Worm (Caenorhabditis elegans) whole organism, L1 larva: ENCODE data around the gene ZK652.8.

Source experiments
- C16A3.4 ChIP-seq: fragments of 150-350 bp; optimal IDR thresholded peaks from 2 replicates; lab custom pipeline; 2014; ENCODE audit warnings: missing biosample characterization, missing genetic modification characterization
- F16B12.6 ChIP-seq: fragments of 150-350 bp; optimal IDR thresholded peaks from 2 replicates; lab custom pipeline; 2014; ENCODE audit warnings: missing biosample characterization, missing genetic modification characterization
- Y116A8C.19 ChIP-seq: sonication (generic microtip); optimal IDR thresholded peaks from 2 replicates; lab custom pipeline; 2016; ENCODE audit warnings: missing compliant biosample characterization, missing genetic modification characterization, borderline replicate concordance
- aly-2 ChIP-seq: fragments of 150-350 bp; optimal IDR thresholded peaks from 2 replicates; lab custom pipeline; 2014; ENCODE audit warnings: missing biosample characterization, missing genetic modification characterization
- blmp-1 ChIP-seq: fragments of 150-350 bp; optimal IDR thresholded peaks from 2 replicates; lab custom pipeline; 2014; ENCODE audit warnings: missing biosample characterization, missing genetic modification characterization
- ceh-63 ChIP-seq: fragments of 200-800 bp; sonication (Bioruptor generic); optimal IDR thresholded peaks from 2 replicates; lab custom pipeline; 2018; ENCODE audit warnings: mild to moderate bottlenecking, missing genetic modification characterization, missing compliant biosample characterization
- ceh-8 ChIP-seq: fragments of 200-800 bp; sonication (Bioruptor generic); optimal IDR thresholded peaks from 2 replicates; lab custom pipeline; 2018; ENCODE audit warnings: mild to moderate bottlenecking, missing genetic modification characterization, moderate library complexity, missing compliant biosample characterization
- efl-1 ChIP-seq, 4 experiments: fragments of 150-350 bp; optimal IDR thresholded peaks in 3 of 4; peaks in 1 of 4; 1 replicate in 1 of 4; 2 replicates in 3 of 4; lab custom pipeline; 2014; ENCODE audit warnings: missing biosample characterization in 2 of 4, missing genetic modification characterization in 2 of 4, missing genetic modification reagents in 2 of 4
- egl-13 ChIP-seq: sonication (generic microtip); optimal IDR thresholded peaks from 2 replicates; lab custom pipeline; 2016; ENCODE audit warnings: missing genotype, missing genetic modification reagents, missing genetic modification characterization, missing compliant biosample characterization
- elt-3 ChIP-seq, 6 experiments: fragments of 150-350 bp in 1 of 6; sonication (generic microtip); optimal IDR thresholded peaks; 2 replicates each; lab custom pipeline; 2017 to 2018; ENCODE audit warnings: missing biosample characterization in 6 of 6, missing genetic modification characterization in 6 of 6, inconsistent platforms in 1 of 6
- ets-5 ChIP-seq: fragments of 200-800 bp; sonication (Bioruptor generic); IDR thresholded peaks from 2 replicates; pipeline ENCODE4 v1.3.6; 2022; ENCODE audit warnings: missing genetic modification characterization, missing compliant biosample characterization
- fkh-10 ChIP-seq: sonication (generic microtip); optimal IDR thresholded peaks from 2 replicates; lab custom pipeline; 2017; ENCODE audit warnings: missing biosample characterization, missing genetic modification reagents, missing genetic modification characterization
- fkh-4 ChIP-seq: sonication (generic microtip); optimal IDR thresholded peaks from 2 replicates; lab custom pipeline; 2016; ENCODE audit warnings: missing compliant biosample characterization, missing genetic modification characterization, borderline replicate concordance
- fkh-8 ChIP-seq: sonication (generic microtip); optimal IDR thresholded peaks from 2 replicates; lab custom pipeline; 2016; ENCODE audit warnings: mild to moderate bottlenecking, missing genetic modification characterization, missing compliant biosample characterization
- hlh-17 ChIP-seq: fragments of 200-800 bp; sonication (Bioruptor generic); optimal IDR thresholded peaks from 2 replicates; lab custom pipeline; 2018; ENCODE audit warnings: missing genetic modification characterization, mild to moderate bottlenecking, missing compliant biosample characterization, moderate library complexity, borderline replicate concordance
- hlh-4 ChIP-seq: sonication (generic microtip); optimal IDR thresholded peaks from 2 replicates; lab custom pipeline; 2016; ENCODE audit warnings: mild to moderate bottlenecking, missing genetic modification characterization, missing compliant biosample characterization
- hpl-2 ChIP-seq: fragments of 150-350 bp; optimal IDR thresholded peaks from 2 replicates; lab custom pipeline; 2014; ENCODE audit warnings: missing biosample characterization, missing genetic modification reagents, missing genetic modification characterization
- irx-1 ChIP-seq: sonication (generic microtip); optimal IDR thresholded peaks from 2 replicates; lab custom pipeline; 2016; ENCODE audit warnings: missing genetic modification characterization, missing compliant biosample characterization
- isw-1 ChIP-seq: fragments of 200-800 bp; sonication (Bioruptor generic); IDR thresholded peaks from 2 replicates; pipeline ENCODE4 v1.3.6; 2022; ENCODE audit warnings: missing genetic modification characterization, missing compliant biosample characterization
- jun-1 ChIP-seq: fragments of 150-350 bp; optimal IDR thresholded peaks from 2 replicates; lab custom pipeline; 2014; ENCODE audit warnings: missing biosample characterization, missing genetic modification reagents, missing genetic modification characterization
- lin-13 ChIP-seq: fragments of 150-350 bp; optimal IDR thresholded peaks from 2 replicates; lab custom pipeline; 2014; ENCODE audit warnings: missing biosample characterization, missing genetic modification reagents, missing genetic modification characterization
- lin-39 ChIP-seq: fragments of 150-350 bp; optimal IDR thresholded peaks from 2 replicates; lab custom pipeline; 2014; ENCODE audit warnings: missing biosample characterization, missing genetic modification reagents, missing genetic modification characterization
- lir-3 ChIP-seq: sonication (generic microtip); optimal IDR thresholded peaks from 2 replicates; lab custom pipeline; 2016; ENCODE audit warnings: mild to moderate bottlenecking, missing genetic modification characterization, moderate library complexity, missing compliant biosample characterization; ENCODE audit not compliant: poor library complexity
- lsy-2 ChIP-seq, 2 experiments: fragments of 150-350 bp; optimal IDR thresholded peaks; 2 replicates each; lab custom pipeline; 2014; ENCODE audit warnings: missing biosample characterization in 2 of 2, missing genetic modification characterization in 2 of 2
- mab-9 ChIP-seq: fragments of 200-800 bp; sonication (Bioruptor generic); IDR thresholded peaks from 2 replicates; pipeline ENCODE4 v1.3.6; 2022; ENCODE audit warnings: missing genetic modification reagents, missing genetic modification characterization, missing compliant biosample characterization
- mef-2 ChIP-seq: fragments of 150-350 bp; optimal IDR thresholded peaks from 2 replicates; lab custom pipeline; 2014; ENCODE audit warnings: missing biosample characterization, missing genetic modification characterization
- nhr-12 ChIP-seq: sonication (generic microtip); optimal IDR thresholded peaks from 2 replicates; lab custom pipeline; 2017; ENCODE audit warnings: missing biosample characterization, missing genetic modification characterization
- nhr-19 ChIP-seq: fragments of 200-800 bp; sonication (Bioruptor generic); conservative IDR thresholded peaks from 2 replicates; pipeline ENCODE4 v1.3.6; 2022; ENCODE audit warnings: missing genetic modification characterization, missing compliant biosample characterization
- nhr-20 ChIP-seq: sonication (generic microtip); optimal IDR thresholded peaks from 2 replicates; lab custom pipeline; 2016; ENCODE audit warnings: mild to moderate bottlenecking, missing genetic modification characterization, missing compliant biosample characterization
- nhr-237 ChIP-seq: fragments of 150-350 bp; optimal IDR thresholded peaks from 2 replicates; lab custom pipeline; 2014; ENCODE audit warnings: missing biosample characterization, missing genetic modification characterization
- nhr-28 ChIP-seq: fragments of 150-350 bp; optimal IDR thresholded peaks from 2 replicates; lab custom pipeline; 2014; ENCODE audit warnings: missing biosample characterization, missing genetic modification characterization
- nhr-47 ChIP-seq: sonication (generic microtip); optimal IDR thresholded peaks from 2 replicates; lab custom pipeline; 2016; ENCODE audit warnings: mild to moderate bottlenecking, missing genetic modification characterization, moderate library complexity, missing compliant biosample characterization
- nhr-71 ChIP-seq: sonication (generic microtip); optimal IDR thresholded peaks from 2 replicates; lab custom pipeline; 2016; ENCODE audit warnings: mild to moderate bottlenecking, missing genetic modification characterization, moderate library complexity, missing compliant biosample characterization
- nhr-76 ChIP-seq: sonication (generic microtip); optimal IDR thresholded peaks from 2 replicates; lab custom pipeline; 2017; ENCODE audit warnings: missing biosample characterization, missing genetic modification characterization
- nhr-90 ChIP-seq: sonication (generic microtip); optimal IDR thresholded peaks from 2 replicates; lab custom pipeline; 2016; ENCODE audit warnings: mild to moderate bottlenecking, missing genetic modification characterization, missing compliant biosample characterization; ENCODE audit not compliant: poor library complexity
- pag-3 ChIP-seq: sonication (generic microtip); optimal IDR thresholded peaks from 2 replicates; lab custom pipeline; 2017; ENCODE audit warnings: missing genetic modification characterization, mild to moderate bottlenecking, missing compliant biosample characterization, antibody characterized with exemption, borderline replicate concordance; ENCODE audit not compliant: insufficient read depth
- pqm-1 ChIP-seq: sonication (generic microtip); optimal IDR thresholded peaks from 3 replicates; lab custom pipeline; 2017; ENCODE audit warnings: missing biosample characterization, missing genetic modification characterization
- rnt-1 ChIP-seq: sonication (generic microtip); optimal IDR thresholded peaks from 2 replicates; lab custom pipeline; 2016; ENCODE audit warnings: mild to moderate bottlenecking, missing genetic modification characterization, moderate library complexity, missing compliant biosample characterization
- skn-1 ChIP-seq: fragments of 150-350 bp; optimal IDR thresholded peaks from 2 replicates; lab custom pipeline; 2014; ENCODE audit warnings: missing biosample characterization, missing genetic modification characterization
- snu-23 ChIP-seq: sonication (generic microtip); optimal IDR thresholded peaks from 2 replicates; lab custom pipeline; 2016; ENCODE audit warnings: missing genetic modification characterization, missing compliant biosample characterization
- sup-37 ChIP-seq: fragments of 200-800 bp; sonication (Bioruptor generic); optimal IDR thresholded peaks from 2 replicates; lab custom pipeline; 2018; ENCODE audit warnings: mild to moderate bottlenecking, missing genetic modification characterization, missing compliant biosample characterization
- tbx-2 ChIP-seq: sonication (generic microtip); optimal IDR thresholded peaks from 2 replicates; lab custom pipeline; 2016; ENCODE audit warnings: missing genetic modification characterization, missing compliant biosample characterization
- tlp-1 ChIP-seq: fragments of 150-350 bp; optimal IDR thresholded peaks from 2 replicates; lab custom pipeline; 2014; ENCODE audit warnings: missing biosample characterization, missing genetic modification characterization
- unc-130 ChIP-seq: fragments of 150-350 bp; optimal IDR thresholded peaks from 2 replicates; lab custom pipeline; 2017; ENCODE audit warnings: missing biosample characterization, missing genetic modification characterization, inconsistent platforms
- unc-30 ChIP-seq: sonication (generic microtip); optimal IDR thresholded peaks from 2 replicates; lab custom pipeline; 2017; ENCODE audit warnings: missing biosample characterization, missing genetic modification characterization
- unc-62 ChIP-seq: fragments of 150-350 bp; optimal IDR thresholded peaks from 2 replicates; lab custom pipeline; 2014; ENCODE audit warnings: missing biosample characterization, missing genetic modification reagents, missing genetic modification characterization
- unc-86 ChIP-seq: sonication (generic microtip); optimal IDR thresholded peaks from 2 replicates; lab custom pipeline; 2016; ENCODE audit warnings: missing genetic modification characterization, missing compliant biosample characterization
- unc-98 ChIP-seq: fragments of 200-800 bp; sonication (Bioruptor generic); IDR thresholded peaks from 2 replicates; pipeline ENCODE4 v1.3.6; 2022; ENCODE audit warnings: missing genetic modification characterization, missing compliant biosample characterization
- xbp-1 ChIP-seq: sonication (generic microtip); optimal IDR thresholded peaks from 2 replicates; lab custom pipeline; 2016; ENCODE audit warnings: missing genetic modification characterization, missing compliant biosample characterization
- zag-1 ChIP-seq: fragments of 150-350 bp; optimal IDR thresholded peaks from 2 replicates; lab custom pipeline; 2014; ENCODE audit warnings: missing biosample characterization, missing genetic modification characterization
- zip-4 ChIP-seq: fragments of 200-800 bp; sonication (Bioruptor generic); optimal IDR thresholded peaks from 2 replicates; lab custom pipeline; 2018; ENCODE audit warnings: mild to moderate bottlenecking, missing genetic modification characterization, moderate library complexity, missing compliant biosample characterization
- ztf-4 ChIP-seq: fragments of 150-350 bp; optimal IDR thresholded peaks from 2 replicates; lab custom pipeline; 2014; ENCODE audit warnings: missing biosample characterization, missing genetic modification characterization

Gene ZK652.8

ce11 chrIII:7858407-7859029 lies 15.1 kb upstream of the ZK652.8 start, which contains the start of the genes coq-5 and ufm-1 (continued):
- TF ChIP-seq mab-9 (GFP tag; lab: Robert Waterston, UW) = no peak
- no peak for TF ChIP-seq zag-1 (tag; lab: Kevin White, UChicago)
- TF ChIP-seq nhr-90 (tag; lab: Kevin White, UChicago) = peak; percentile 52
- TF ChIP-seq tbx-2 (tag; lab: Kevin White, UChicago) = peak; percentile 41
- no peak for TF ChIP-seq nhr-28 (tag; lab: Kevin White, UChicago)
- TF ChIP-seq ceh-8 = no peak
- peak; percentile 35 to 54 for TF ChIP-seq lsy-2 (tag; optimal IDR thresholded peaks at IDR 0.05; lab: Kevin White, UChicago)
- TF ChIP-seq unc-130 (tag; lab: Kevin White, UChicago) = no peak
- peak; percentile 31 for TF ChIP-seq fkh-8 (tag; lab: Kevin White, UChicago)
- peak; percentile 74 for TF ChIP-seq irx-1 (tag; lab: Kevin White, UChicago)
- peak; percentile 26 for TF ChIP-seq snu-23 (GFP tag; lab: Kevin White, UChicago)
- no peak for TF ChIP-seq aly-2
- TF ChIP-seq jun-1 = no peak
- TF ChIP-seq isw-1 (GFP tag; lab: Robert Waterston, UW) = peak; percentile 10; the same call in 1 of the 2 replicates
- peak; percentile 8 for TF ChIP-seq egl-13
- TF ChIP-seq lin-13 (GFP tag; lab: Kevin White, UChicago) = no peak
- no peak for TF ChIP-seq ets-5
- no peak for TF ChIP-seq blmp-1 (tag; lab: Kevin White, UChicago)
- no peak for TF ChIP-seq fkh-10 (GFP tag; lab: Kevin White, UChicago)
- no peak for TF ChIP-seq elt-3 (tag; optimal IDR thresholded peaks at IDR 0.05; lab: Kevin White, UChicago)
- no peak for TF ChIP-seq unc-62 (GFP tag; lab: Kevin White, UChicago)
- no peak for TF ChIP-seq nhr-237 (tag; lab: Kevin White, UChicago)
- TF ChIP-seq unc-86 (tag; lab: Kevin White, UChicago) = no peak
- TF ChIP-seq pqm-1 = no peak
- TF ChIP-seq xbp-1 (tag; lab: Kevin White, UChicago) = peak; percentile 7
- TF ChIP-seq efl-1 (optimal IDR thresholded peaks at IDR 0.05; lab: Kevin White, UChicago) = peak in 1 of 2 experiments; percentile 42
- peak; percentile 31 to 90 for TF ChIP-seq efl-1 (GFP tag; optimal IDR thresholded peaks at IDR 0.05 in 1 of 2; lab: Kevin White, UChicago)
- TF ChIP-seq zip-4 (GFP tag; lab: Kevin White, UChicago) = no peak
- TF ChIP-seq F16B12.6 (tag; lab: Kevin White, UChicago) = no peak
- TF ChIP-seq Y116A8C.19 = no peak
- no peak for TF ChIP-seq skn-1
- TF ChIP-seq C16A3.4 = no peak
- TF ChIP-seq rnt-1 (tag; lab: Kevin White, UChicago) = peak; percentile 10
- no peak; the same call in 1 of the 2 replicates for TF ChIP-seq unc-98
- peak; percentile 27 for TF ChIP-seq nhr-20 (tag; lab: Kevin White, UChicago)
- peak; percentile 53 for TF ChIP-seq fkh-4 (tag; lab: Kevin White, UChicago)
- peak; percentile 80 for TF ChIP-seq lir-3 (tag; lab: Kevin White, UChicago)
- TF ChIP-seq nhr-76 = no peak
- TF ChIP-seq unc-30 = no peak
- no peak for TF ChIP-seq sup-37 (GFP tag; lab: Kevin White, UChicago)
- TF ChIP-seq nhr-19 (GFP tag; lab: Robert Waterston, UW) = no peak
- TF ChIP-seq lin-39 (tag; lab: Kevin White, UChicago) = no peak
- peak; percentile 52 for TF ChIP-seq nhr-47
- no peak for TF ChIP-seq ceh-63 (GFP tag; lab: Kevin White, UChicago)
- TF ChIP-seq nhr-71 = peak; percentile 56
- no peak for TF ChIP-seq nhr-12
- TF ChIP-seq ztf-4 (tag; lab: Kevin White, UChicago) = no peak
- no peak for TF ChIP-seq hlh-17 (GFP tag; lab: Kevin White, UChicago)
- no peak for TF ChIP-seq hpl-2 (GFP tag; lab: Kevin White, UChicago)
- no peak for TF ChIP-seq hlh-4
- TF ChIP-seq tlp-1 (tag; lab: Kevin White, UChicago) = no peak
- TF ChIP-seq pag-3 (tag; lab: Kevin White, UChicago) = peak; percentile 8
- TF ChIP-seq mef-2 (tag; lab: Kevin White, UChicago) = no peak
